Worm (Caenorhabditis elegans) whole organism, young adult: ENCODE data around the gene fbxa-148.

ENCODE experiments used
- D2030.7 ChIP-seq: fragments of 200-800 bp; sonication (Bioruptor generic); IDR thresholded peaks from 2 replicates; pipeline ENCODE4 v1.3.6; 2022; ENCODE audit warnings: missing genetic modification reagents, missing genetic modification characterization, missing compliant biosample characterization
- Y53F4B.3 ChIP-seq: fragments of 200-800 bp; sonication (Bioruptor generic); IDR thresholded peaks from 2 replicates; pipeline ENCODE4 v1.3.6; 2022; ENCODE audit warnings: missing genetic modification reagents, missing genetic modification characterization, missing compliant biosample characterization
- mes-4 ChIP-seq: sonication (generic microtip); optimal IDR thresholded peaks from 2 replicates; lab custom pipeline; 2016; ENCODE audit warnings: missing genotype, missing genetic modification characterization, missing compliant biosample characterization
- rec-8 ChIP-seq, 2 experiments: sonication (generic microtip); optimal IDR thresholded peaks; 2 replicates each; lab custom pipeline; 2016; ENCODE audit warnings: mild to moderate bottlenecking in 2 of 2, missing genetic modification characterization in 2 of 2, missing genetic modification reagents in 2 of 2, missing genotype in 2 of 2, missing biosample characterization in 1 of 2, missing compliant biosample characterization in 1 of 2, moderate library complexity in 1 of 2
- ztf-25 ChIP-seq: fragments of 200-800 bp; sonication (Bioruptor generic); IDR thresholded peaks from 2 replicates; pipeline ENCODE4 v1.3.6; 2022; ENCODE audit warnings: missing genetic modification reagents, missing genetic modification characterization, missing compliant biosample characterization

ce11 chrV:16987035-16987434 lies 48.2 kb downstream of the fbxa-148 start, which contains the start of gene Y102A5C.40:
- TF ChIP-seq D2030.7 (GFP tag; lab: Robert Waterston, UW) = no peak
- TF ChIP-seq Y53F4B.3 (GFP tag; lab: Robert Waterston, UW) = no peak
- no peak for TF ChIP-seq mes-4 (tag; lab: Kevin White, UChicago)
- no peak for TF ChIP-seq ztf-25 (GFP tag; lab: Robert Waterston, UW)
- no peak for TF ChIP-seq rec-8 (tag; optimal IDR thresholded peaks at IDR 0.05; lab: Kevin White, UChicago)
